Fruit fly (Drosophila melanogaster) whole organism, prepupa: ENCODE measurements around the gene CG42245.

ENCODE experiments used
- CG11762 ChIP-seq: fragments of 200-800 bp; sonication (Bioruptor generic); optimal IDR thresholded peaks from 3 replicates; lab custom pipeline; 2016; ENCODE audit warnings: missing biosample characterization, missing genetic modification characterization; ENCODE audit not compliant: insufficient read depth
- CG11902 ChIP-seq: fragments of 200-800 bp; sonication (Bioruptor generic); optimal IDR thresholded peaks from 3 replicates; lab custom pipeline; 2016; ENCODE audit warnings: missing biosample characterization, missing genetic modification characterization
- CG16779 ChIP-seq: fragments of 200-800 bp; sonication (Bioruptor generic); optimal IDR thresholded peaks from 3 replicates; lab custom pipeline; 2017; ENCODE audit warnings: missing biosample characterization, mild to moderate bottlenecking, missing genetic modification characterization
- CG6276 ChIP-seq: fragments of 200-800 bp; sonication (Bioruptor generic); optimal IDR thresholded peaks from 2 replicates; lab custom pipeline; 2017; ENCODE audit warnings: missing biosample characterization, mild to moderate bottlenecking, missing genetic modification characterization
- CG6808 ChIP-seq: fragments of 200-800 bp; sonication (Bioruptor generic); optimal IDR thresholded peaks from 3 replicates; lab custom pipeline; 2017; ENCODE audit warnings: missing biosample characterization, missing genetic modification characterization, mild to moderate bottlenecking, moderate library complexity, missing genetic modification reagents
- CG6854 ChIP-seq: fragments of 200-800 bp; sonication (Bioruptor generic); optimal IDR thresholded peaks from 2 replicates; lab custom pipeline; 2017; ENCODE audit warnings: missing biosample characterization, mild to moderate bottlenecking, missing genetic modification characterization
- Hr39 ChIP-seq: fragments of 200-800 bp; sonication (Bioruptor generic); optimal IDR thresholded peaks from 2 replicates; lab custom pipeline; 2016; ENCODE audit warnings: missing biosample characterization, missing genetic modification characterization
- Hr4 ChIP-seq: fragments of 200-800 bp; sonication (Bioruptor generic); optimal IDR thresholded peaks from 3 replicates; lab custom pipeline; 2016; ENCODE audit warnings: missing biosample characterization, missing genetic modification characterization
- Lpt ChIP-seq: fragments of 200-800 bp; sonication (Bioruptor generic); optimal IDR thresholded peaks from 3 replicates; lab custom pipeline; 2016; ENCODE audit warnings: missing biosample characterization, missing genetic modification characterization
- Sox102F ChIP-seq: fragments of 200-800 bp; sonication (Bioruptor generic); optimal IDR thresholded peaks from 2 replicates; lab custom pipeline; 2016; ENCODE audit warnings: missing biosample characterization, mild to moderate bottlenecking, missing genetic modification characterization
- acj6 ChIP-seq: fragments of 200-800 bp; sonication (Bioruptor generic); optimal IDR thresholded peaks from 3 replicates; lab custom pipeline; 2016; ENCODE audit warnings: missing biosample characterization, missing genetic modification characterization
- dac ChIP-seq: fragments of 200-800 bp; sonication (Bioruptor generic); optimal IDR thresholded peaks from 2 replicates; lab custom pipeline; 2017; ENCODE audit warnings: missing biosample characterization, mild to moderate bottlenecking, missing genetic modification characterization
- dsx ChIP-seq: fragments of 200-800 bp; optimal IDR thresholded peaks from 3 replicates; lab custom pipeline; 2019; ENCODE audit warnings: missing biosample characterization, mild to moderate bottlenecking, missing genetic modification characterization, moderate library complexity; ENCODE audit not compliant: poor library complexity, severe bottlenecking
- ss ChIP-seq, 2 experiments: fragments of 200-800 bp; sonication (Bioruptor generic); optimal IDR thresholded peaks; 2 replicates in 1 of 2; 3 replicates in 1 of 2; lab custom pipeline; 2017 to 2018; ENCODE audit warnings: mild to moderate bottlenecking in 2 of 2, missing biosample characterization in 2 of 2, missing genetic modification characterization in 2 of 2, moderate library complexity in 1 of 2

dm6 chr3L:2661322-2661721 lies 29.8 kb downstream of the CG42245 start, which contains the start of gene CG33234:
- TF ChIP-seq CG6276 (GFP tag; lab: Kevin White, UChicago) (no peak), acj6 (GFP tag; lab: Kevin White, UChicago) (no peak), dac (GFP tag; lab: Kevin White, UChicago) (no peak), ss (GFP tag; optimal IDR thresholded peaks at IDR 0.05; lab: Kevin White, UChicago) (no peak), CG6808 (GFP tag; lab: Kevin White, UChicago) (no peak), Lpt (GFP tag; lab: Kevin White, UChicago) (no peak), CG6854 (GFP tag; lab: Kevin White, UChicago) (no peak), dsx (no peak), Hr39 (no peak), CG11902 (GFP tag; lab: Kevin White, UChicago) (no peak), CG11762 (GFP tag; lab: Kevin White, UChicago) (no peak), CG16779 (tag; lab: Kevin White, UChicago) (no peak), Hr4 (GFP tag; lab: Kevin White, UChicago) (no peak), Sox102F (GFP tag; lab: Kevin White, UChicago) (no peak)
